Worm (Caenorhabditis elegans) whole organism, L3 larva: ENCODE data around the gene F16G10.9.

Experiments
- R02D3.7 ChIP-seq: fragments of 150-350 bp; optimal IDR thresholded peaks from 2 replicates; lab custom pipeline; 2014; ENCODE audit warnings: missing biosample characterization, missing genetic modification characterization
- ZK546.5 ChIP-seq: sonication (generic microtip); optimal IDR thresholded peaks from 2 replicates; lab custom pipeline; 2017; ENCODE audit warnings: missing biosample characterization, missing genetic modification characterization
- aly-2 ChIP-seq: fragments of 150-350 bp; optimal IDR thresholded peaks from 2 replicates; lab custom pipeline; 2014; ENCODE audit warnings: missing biosample characterization, missing genetic modification characterization
- ama-1 ChIP-seq: fragments of 150-350 bp; optimal IDR thresholded peaks from 2 replicates; lab custom pipeline; 2018
- ceh-16 ChIP-seq: sonication (generic microtip); optimal IDR thresholded peaks from 2 replicates; lab custom pipeline; 2017; ENCODE audit warnings: missing biosample characterization, missing genetic modification characterization
- ceh-28 ChIP-seq: fragments of 150-350 bp; optimal IDR thresholded peaks from 2 replicates; lab custom pipeline; 2014; ENCODE audit warnings: missing biosample characterization, missing genetic modification reagents, missing genetic modification characterization
- ceh-82 ChIP-seq: fragments of 150-350 bp; optimal IDR thresholded peaks from 2 replicates; lab custom pipeline; 2014; ENCODE audit warnings: missing biosample characterization, missing genetic modification characterization
- daf-12 ChIP-seq: fragments of 150-350 bp; optimal IDR thresholded peaks from 2 replicates; lab custom pipeline; 2014; ENCODE audit warnings: missing biosample characterization, missing genetic modification reagents, missing genetic modification characterization
- egl-27 ChIP-seq: sonication (generic microtip); optimal IDR thresholded peaks from 4 replicates; lab custom pipeline; 2017; ENCODE audit warnings: missing biosample characterization, missing genetic modification reagents, missing genetic modification characterization
- egl-5 ChIP-seq: fragments of 150-350 bp; optimal IDR thresholded peaks from 2 replicates; lab custom pipeline; 2017; ENCODE audit warnings: missing biosample characterization, missing genetic modification reagents, missing genetic modification characterization, inconsistent platforms
- elt-2 ChIP-seq: sonication (generic microtip); optimal IDR thresholded peaks from 2 replicates; lab custom pipeline; 2016; ENCODE audit warnings: missing genetic modification reagents, mild to moderate bottlenecking, missing genetic modification characterization, missing compliant biosample characterization
- fkh-10 ChIP-seq: sonication (generic microtip); optimal IDR thresholded peaks from 2 replicates; lab custom pipeline; 2017; ENCODE audit warnings: missing biosample characterization, missing genetic modification reagents, missing genetic modification characterization
- fkh-2 ChIP-seq: fragments of 150-350 bp; optimal IDR thresholded peaks from 2 replicates; lab custom pipeline; 2014; ENCODE audit warnings: missing biosample characterization, missing genetic modification reagents, missing genetic modification characterization
- fos-1 ChIP-seq: fragments of 150-350 bp; optimal IDR thresholded peaks from 2 replicates; lab custom pipeline; 2014; ENCODE audit warnings: missing biosample characterization, missing genetic modification characterization
- jun-1 ChIP-seq: fragments of 150-350 bp; optimal IDR thresholded peaks from 2 replicates; lab custom pipeline; 2014; ENCODE audit warnings: missing biosample characterization, missing genetic modification reagents, missing genetic modification characterization
- lsy-12 ChIP-seq: sonication (generic microtip); optimal IDR thresholded peaks from 2 replicates; lab custom pipeline; 2016; ENCODE audit warnings: mild to moderate bottlenecking, missing genetic modification characterization, missing compliant biosample characterization
- mdl-1 ChIP-seq: fragments of 150-350 bp; optimal IDR thresholded peaks from 2 replicates; lab custom pipeline; 2014; ENCODE audit warnings: missing biosample characterization, missing genetic modification characterization
- mml-1 ChIP-seq: fragments of 150-350 bp; sonication (generic microtip); optimal IDR thresholded peaks from 3 replicates; lab custom pipeline; 2014; ENCODE audit warnings: missing biosample characterization, missing genetic modification characterization
- nfya-1 ChIP-seq: sonication (generic microtip); optimal IDR thresholded peaks from 2 replicates; lab custom pipeline; 2017; ENCODE audit warnings: missing genetic modification characterization, mild to moderate bottlenecking, missing compliant biosample characterization, antibody characterized with exemption, moderate library complexity; ENCODE audit not compliant: insufficient read depth
- nhr-23 ChIP-seq: fragments of 150-350 bp; optimal IDR thresholded peaks from 2 replicates; lab custom pipeline; 2014; ENCODE audit warnings: missing biosample characterization, missing genetic modification reagents, missing genetic modification characterization
- nhr-237 ChIP-seq: fragments of 150-350 bp; optimal IDR thresholded peaks from 2 replicates; lab custom pipeline; 2014; ENCODE audit warnings: missing biosample characterization, missing genetic modification characterization
- nhr-28 ChIP-seq: fragments of 150-350 bp; optimal IDR thresholded peaks from 2 replicates; lab custom pipeline; 2014; ENCODE audit warnings: missing biosample characterization, missing genetic modification characterization
- nhr-43 ChIP-seq: sonication (generic microtip); optimal IDR thresholded peaks from 2 replicates; lab custom pipeline; 2016; ENCODE audit warnings: mild to moderate bottlenecking, missing genetic modification characterization, missing compliant biosample characterization; ENCODE audit not compliant: poor library complexity, severe bottlenecking
- nhr-67 ChIP-seq: fragments of 150-350 bp; optimal IDR thresholded peaks from 2 replicates; lab custom pipeline; 2014; ENCODE audit warnings: missing biosample characterization, missing genetic modification characterization
- nhr-76 ChIP-seq: fragments of 150-350 bp; sonication (generic microtip); optimal IDR thresholded peaks from 5 replicates; lab custom pipeline; 2014; ENCODE audit warnings: missing biosample characterization, missing genetic modification characterization
- nhr-77 ChIP-seq: fragments of 150-350 bp; optimal IDR thresholded peaks from 2 replicates; lab custom pipeline; 2014; ENCODE audit warnings: missing biosample characterization, missing genetic modification characterization
- pha-4 ChIP-seq: fragments of 150-350 bp; optimal IDR thresholded peaks from 2 replicates; lab custom pipeline; 2014; ENCODE audit warnings: missing biosample characterization, missing genetic modification reagents, missing genetic modification characterization
- pqm-1 ChIP-seq: fragments of 150-350 bp; optimal IDR thresholded peaks from 2 replicates; lab custom pipeline; 2017; ENCODE audit warnings: missing biosample characterization, missing genetic modification characterization, inconsistent platforms
- sea-2 ChIP-seq: fragments of 150-350 bp; sonication (generic microtip); optimal IDR thresholded peaks from 4 replicates; lab custom pipeline; 2014; ENCODE audit warnings: missing biosample characterization, missing genetic modification reagents, missing genetic modification characterization
- skn-1 ChIP-seq: fragments of 150-350 bp; optimal IDR thresholded peaks from 2 replicates; lab custom pipeline; 2014; ENCODE audit warnings: missing biosample characterization, missing genetic modification characterization
- snpc-4 ChIP-seq: fragments of 150-350 bp; optimal IDR thresholded peaks from 2 replicates; lab custom pipeline; 2014; ENCODE audit warnings: missing biosample characterization, missing genetic modification characterization
- tbx-2 ChIP-seq: sonication (generic microtip); optimal IDR thresholded peaks from 2 replicates; lab custom pipeline; 2016; ENCODE audit warnings: mild to moderate bottlenecking, missing genetic modification characterization, missing compliant biosample characterization
- unc-39 ChIP-seq: sonication (generic microtip); optimal IDR thresholded peaks from 4 replicates; lab custom pipeline; 2017; ENCODE audit warnings: missing biosample characterization, missing genetic modification characterization
- unc-62 ChIP-seq: fragments of 150-350 bp; sonication (generic microtip); optimal IDR thresholded peaks from 4 replicates; lab custom pipeline; 2014; ENCODE audit warnings: missing biosample characterization, missing genetic modification reagents, missing genetic modification characterization
- zag-1 ChIP-seq: fragments of 150-350 bp; optimal IDR thresholded peaks from 2 replicates; lab custom pipeline; 2014; ENCODE audit warnings: missing biosample characterization, missing genetic modification characterization
- ztf-11 ChIP-seq: fragments of 150-350 bp; optimal IDR thresholded peaks from 2 replicates; lab custom pipeline; 2014; ENCODE audit warnings: missing biosample characterization, missing genetic modification characterization
- ztf-4 ChIP-seq: fragments of 150-350 bp; optimal IDR thresholded peaks from 2 replicates; lab custom pipeline; 2014; ENCODE audit warnings: missing biosample characterization, missing genetic modification characterization

Gene F16G10.9

DNA sequence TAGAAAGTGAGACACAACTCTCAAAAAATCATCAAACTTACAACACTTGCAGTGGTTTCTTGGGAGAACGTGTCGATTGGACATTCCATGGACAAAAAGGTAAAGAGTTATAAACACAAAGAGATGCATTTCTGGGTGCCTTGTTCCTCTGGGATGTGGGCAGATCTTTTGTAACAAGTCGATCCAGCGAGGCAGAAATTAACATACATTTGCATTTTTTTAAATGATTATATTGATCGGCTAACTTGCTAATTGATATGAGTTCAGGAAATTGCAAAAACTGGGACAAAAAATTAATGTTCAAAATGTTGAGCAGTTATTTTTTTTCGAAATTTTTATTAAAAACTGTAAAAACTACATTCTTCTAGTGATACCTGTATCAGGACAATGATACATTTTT lies 7.6 kb downstream of the F16G10.9 start, which contains the start of gene F16G10.6:
TSS of gene F16G10.6 (minus strand) at position 101 of the 400 bp plus-strand sequence.
- TF ChIP-seq tbx-2 (tag; lab: Kevin White, UChicago) = no peak
- TF ChIP-seq ZK546.5 (tag; lab: Kevin White, UChicago) = no peak
- no peak for TF ChIP-seq nhr-76 (tag; lab: Kevin White, UChicago)
- no peak for TF ChIP-seq egl-5
- no peak for TF ChIP-seq fos-1 (tag; lab: Kevin White, UChicago)
- no peak for TF ChIP-seq ceh-16 (tag; lab: Kevin White, UChicago)
- TF ChIP-seq nhr-77 = no peak
- no peak for TF ChIP-seq aly-2 (tag; lab: Kevin White, UChicago)
- TF ChIP-seq fkh-2 = no peak
- TF ChIP-seq zag-1 (tag; lab: Kevin White, UChicago) = no peak
- no peak for TF ChIP-seq mml-1 (tag; lab: Kevin White, UChicago)
- no peak for TF ChIP-seq jun-1 (tag; lab: Kevin White, UChicago)
- no peak for TF ChIP-seq ceh-82
- TF ChIP-seq nhr-43 (tag; lab: Kevin White, UChicago) = no peak
- TF ChIP-seq snpc-4 = no peak
- no peak for TF ChIP-seq pha-4
- no peak for TF ChIP-seq ama-1
- TF ChIP-seq nhr-28 (tag; lab: Kevin White, UChicago) = no peak

DNA sequence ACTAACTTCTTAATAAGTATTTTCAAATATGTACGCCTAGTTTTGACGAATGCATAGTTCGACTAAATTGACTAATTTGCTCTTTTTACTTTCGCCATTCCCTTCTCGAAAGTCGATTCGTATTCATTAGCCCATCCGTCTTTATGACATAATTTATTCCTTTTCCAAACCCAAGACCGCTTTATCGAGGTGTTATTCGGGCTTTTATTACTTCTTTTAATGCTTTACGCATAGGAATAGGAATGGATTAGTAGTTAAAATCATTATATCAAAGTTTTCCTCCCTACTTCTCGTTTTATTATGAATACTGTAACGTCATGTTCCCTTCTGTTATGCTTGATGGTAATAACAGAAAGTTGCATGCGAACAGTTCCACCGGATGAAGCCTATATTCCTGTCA lies 10.4 kb downstream of the F16G10.9 start, which contains the start of gene F16G10.2:
TSS of gene F16G10.2 (plus strand) at position 301 of the 400 bp plus-strand sequence.
- TF ChIP-seq tbx-2 (tag; lab: Kevin White, UChicago) (no peak), ceh-16 (tag; lab: Kevin White, UChicago) (no peak), pqm-1 (tag; lab: Kevin White, UChicago) (no peak), elt-2 (no peak), egl-27 (tag; lab: Kevin White, UChicago) (no peak), fos-1 (tag; lab: Kevin White, UChicago) (no peak), fkh-2 (no peak), mml-1 (tag; lab: Kevin White, UChicago) (no peak), lsy-12 (tag; lab: Kevin White, UChicago) (no peak), ZK546.5 (tag; lab: Kevin White, UChicago) (no peak), daf-12 (tag; lab: Kevin White, UChicago) (no peak), skn-1 (tag; lab: Kevin White, UChicago) (no peak)

- TF ChIP-seq nhr-43 (tag; lab: Kevin White, UChicago) = no peak
- no peak for TF ChIP-seq aly-2 (tag; lab: Kevin White, UChicago)
- TF ChIP-seq zag-1 (tag; lab: Kevin White, UChicago) = no peak
- no peak for TF ChIP-seq sea-2
- TF ChIP-seq unc-62 = no peak
- no peak for TF ChIP-seq unc-39 (tag; lab: Kevin White, UChicago)
- TF ChIP-seq ztf-4 (tag; lab: Kevin White, UChicago) = no peak
- no peak for TF ChIP-seq jun-1 (tag; lab: Kevin White, UChicago)
- TF ChIP-seq nhr-237 (tag; lab: Kevin White, UChicago) = no peak
- no peak for TF ChIP-seq nhr-23
- TF ChIP-seq nhr-67 (tag; lab: Kevin White, UChicago) = no peak
- no peak for TF ChIP-seq mdl-1
- TF ChIP-seq, all 47 proteins: peak for 0
Measured at ce11 chrII:2372090-2372489, 13.3 kb downstream of the F16G10.9 start, which contains the start of gene F16G10.3. Gene F16G10.3 (plus strand): TSS chrII:2372390.

- TF ChIP-seq ceh-28 (tag; lab: Kevin White, UChicago) (no peak), egl-5 (no peak), nfya-1 (tag; lab: Kevin White, UChicago) (no peak), ama-1 (no peak), R02D3.7 (no peak), ztf-11 (tag; lab: Kevin White, UChicago) (no peak), fkh-10 (GFP tag; lab: Kevin White, UChicago) (no peak), skn-1 (tag; lab: Kevin White, UChicago) (no peak), nhr-237 (tag; lab: Kevin White, UChicago) (no peak)
Measured at ce11 chrII:2368956-2369355, 16.4 kb downstream of the F16G10.9 start, which contains the start of gene hpo-25. Gene hpo-25 (plus strand): TSS chrII:2369256.
